Fruit fly (Drosophila melanogaster) whole organism, pupa: ENCODE measurements around the gene CG12224.

Experiments
- CG10348 ChIP-seq: fragments of 200-800 bp; sonication (Bioruptor generic); IDR thresholded peaks from 2 replicates; pipeline ENCODE4 v1.3.6; 2022; ENCODE audit warnings: missing biosample characterization, missing genetic modification characterization
- CG14655 ChIP-seq: fragments of 200-800 bp; sonication (Bioruptor generic); optimal IDR thresholded peaks from 3 replicates; lab custom pipeline; 2017; ENCODE audit warnings: mild to moderate bottlenecking, missing biosample characterization, missing genetic modification reagents, missing genetic modification characterization
- CG8159 ChIP-seq: fragments of 200-800 bp; sonication (Bioruptor generic); optimal IDR thresholded peaks from 3 replicates; lab custom pipeline; 2018; ENCODE audit warnings: missing biosample characterization, mild to moderate bottlenecking, missing genetic modification characterization, moderate library complexity
- CG9948 ChIP-seq: fragments of 200-800 bp; sonication (Bioruptor generic); optimal IDR thresholded peaks from 2 replicates; lab custom pipeline; 2018; ENCODE audit warnings: missing biosample characterization, mild to moderate bottlenecking, missing genetic modification characterization, moderate library complexity
- D1 ChIP-seq: fragments of 200-800 bp; sonication (Bioruptor generic); optimal IDR thresholded peaks from 2 replicates; lab custom pipeline; 2018; ENCODE audit warnings: missing biosample characterization, mild to moderate bottlenecking, missing genetic modification characterization, moderate library complexity
- EcR ChIP-seq: fragments of 200-800 bp; sonication (Bioruptor generic); optimal IDR thresholded peaks from 3 replicates; lab custom pipeline; 2019; ENCODE audit warnings: missing biosample characterization, missing genetic modification characterization, mild to moderate bottlenecking, moderate library complexity, missing genetic modification reagents
- gl ChIP-seq: fragments of 200-800 bp; sonication (Bioruptor generic); optimal IDR thresholded peaks from 2 replicates; lab custom pipeline; 2018; ENCODE audit warnings: missing biosample characterization, mild to moderate bottlenecking, missing genetic modification characterization
- rn ChIP-seq: fragments of 200-800 bp; sonication (Bioruptor generic); IDR thresholded peaks from 2 replicates; pipeline ENCODE4 v1.3.6; 2022; ENCODE audit warnings: missing biosample characterization, missing genetic modification characterization

dm6 chr3R:11968030-11968753, 13.7 kb downstream of the CG12224 start:
- TF ChIP-seq CG8159 (tag; lab: Kevin White, UChicago) (no peak), CG14655 (no peak), CG9948 (tag; lab: Kevin White, UChicago) (no peak), D1 (tag; lab: Kevin White, UChicago) (no peak), gl (tag; lab: Kevin White, UChicago) (no peak), CG10348 (GFP tag; lab: Robert Waterston, UW) (no peak), EcR (GFP tag; lab: Kevin White, UChicago) (peak; percentile 84), rn (GFP tag; lab: Robert Waterston, UW) (no peak)
